Fruit fly (Drosophila melanogaster): ENCODE results near the gene CG10646.
A peak's percentile ranks its signal among the peaks of the same experiment; 100 is the strongest.

The CG10646 gene

dm6 chr3L:12503865-12504650, at the start of gene CG10646, which contains the start of gene vih (continued):
- TF ChIP-seq Bdp1 (GFP tag; optimal IDR thresholded peaks at IDR 0.05) (no peak), phol (tag; optimal IDR thresholded peaks at IDR 0.05) (peak; percentile 90), slou (GFP tag; optimal IDR thresholded peaks at IDR 0.05) (no peak), gt (GFP tag; IDR thresholded peaks at IDR 0.05) (no peak), CG1529 (GFP tag; optimal IDR thresholded peaks at IDR 0.05) (no peak), ewg (GFP tag; optimal IDR thresholded peaks at IDR 0.05) (peak; percentile 27), CG7839 (tag; optimal IDR thresholded peaks at IDR 0.05) (peak; percentile 53), CG2120 (GFP tag; optimal IDR thresholded peaks at IDR 0.05) (peak; percentile 51), CG4328 (GFP tag; optimal IDR thresholded peaks at IDR 0.05) (peak; percentile 51), CG10209 (GFP tag; optimal IDR thresholded peaks at IDR 0.05) (peak; percentile 48), CG12659 (GFP tag; optimal IDR thresholded peaks at IDR 0.05) (peak; percentile 75), CG8388 (GFP tag; optimal IDR thresholded peaks at IDR 0.05) (peak; percentile 26), jumu (GFP tag; optimal IDR thresholded peaks at IDR 0.05) (peak; percentile 31), CG34224 (GFP tag; IDR thresholded peaks at IDR 0.05; ENCODE audit: partially characterized antibody) (0 out of 3 replicates have a peak, but pooled peaks have one; percentile 25), Oli (tag; optimal IDR thresholded peaks at IDR 0.05) (peak; percentile 20), pfk (GFP tag; optimal IDR thresholded peaks at IDR 0.05) (no peak), hbn (GFP tag; IDR thresholded peaks at IDR 0.05; ENCODE audit: partially characterized antibody) (no peak; the same call in 1 of the 2 replicates), CG4854 (GFP tag; optimal IDR thresholded peaks at IDR 0.05) (no peak), CG6654 (GFP tag; optimal IDR thresholded peaks at IDR 0.05) (no peak), CG13296 (GFP tag; optimal IDR thresholded peaks at IDR 0.05) (peak; percentile 60), ham (GFP tag; IDR thresholded peaks at IDR 0.05) (no peak), vfl (GFP tag; optimal IDR thresholded peaks at IDR 0.05) (no peak), eyg (GFP tag; optimal IDR thresholded peaks at IDR 0.05) (no peak), p53 (GFP tag; optimal IDR thresholded peaks at IDR 0.05) (no peak), btn (GFP tag; optimal IDR thresholded peaks at IDR 0.05) (no peak), pho (GFP tag; optimal IDR thresholded peaks at IDR 0.05) (no peak), CG4617 (GFP tag; optimal IDR thresholded peaks at IDR 0.05; ENCODE audit: borderline replicate concordance) (peak; percentile 75), z (GFP tag; IDR thresholded peaks at IDR 0.05) (no peak), Ravus (GFP tag; IDR thresholded peaks at IDR 0.05) (no peak), gcm (GFP tag; optimal IDR thresholded peaks at IDR 0.05) (peak; percentile 23), bigmax (GFP tag; optimal IDR thresholded peaks at IDR 0.05) (no peak), so (GFP tag; IDR thresholded peaks at IDR 0.05) (no peak), CG6689 (GFP tag; IDR thresholded peaks at IDR 0.05) (peak; percentile 35; the same call in 1 of the 2 replicates), E2f1 (GFP tag; IDR thresholded peaks at IDR 0.05) (0 out of 2 replicates have a peak, but pooled peaks have one; percentile 23), vvl (GFP tag; IDR thresholded peaks at IDR 0.05) (peak; percentile 9; the same call in 1 of the 2 replicates), Mrtf (GFP tag; IDR thresholded peaks at IDR 0.05) (no peak), CG4282 (GFP tag; optimal IDR thresholded peaks at IDR 0.05) (no peak), CG14710 (tag; optimal IDR thresholded peaks at IDR 0.05) (peak; percentile 82), ase (GFP tag; IDR thresholded peaks at IDR 0.05) (no peak), mirr (GFP tag; optimal IDR thresholded peaks at IDR 0.05) (no peak), Hr39 (optimal IDR thresholded peaks at IDR 0.05) (no peak), CG6854 (GFP tag; optimal IDR thresholded peaks at IDR 0.05) (no peak), D19A (tag; optimal IDR thresholded peaks at IDR 0.05) (peak; percentile 35), Mes4 (GFP tag; optimal IDR thresholded peaks at IDR 0.05) (no peak), CG8281 (tag; optimal IDR thresholded peaks at IDR 0.05) (no peak), CG3838 (GFP tag; optimal IDR thresholded peaks at IDR 0.05) (no peak), Dref (GFP tag; IDR thresholded peaks at IDR 0.05) (peak; percentile 60), CG10462 (GFP tag; optimal IDR thresholded peaks at IDR 0.05) (peak; percentile 30), CG1832 (GFP tag; optimal IDR thresholded peaks at IDR 0.05) (no peak), psq (GFP tag; optimal IDR thresholded peaks at IDR 0.05) (peak; percentile 24)
